Fruit fly (Drosophila melanogaster) whole organism, prepupa: ENCODE data around the gene Hk.
A peak's percentile ranks its signal among the peaks of the same experiment; 100 is the strongest.

Source experiments
- Blimp-1 ChIP-seq: fragments of 200-800 bp; sonication (Bioruptor generic); optimal IDR thresholded peaks from 3 replicates; lab custom pipeline; 2017; ENCODE audit warnings: missing biosample characterization, missing genetic modification characterization, mild to moderate bottlenecking, moderate library complexity, missing genetic modification reagents
- CG10631 ChIP-seq: fragments of 200-800 bp; sonication (Bioruptor generic); optimal IDR thresholded peaks from 2 replicates; lab custom pipeline; 2016; ENCODE audit warnings: missing biosample characterization, missing genetic modification characterization
- CG10669 ChIP-seq: fragments of 200-800 bp; sonication (Bioruptor generic); optimal IDR thresholded peaks from 3 replicates; lab custom pipeline; 2018; ENCODE audit warnings: missing biosample characterization, mild to moderate bottlenecking, missing genetic modification characterization, moderate library complexity
- CG11762 ChIP-seq: fragments of 200-800 bp; sonication (Bioruptor generic); optimal IDR thresholded peaks from 3 replicates; lab custom pipeline; 2016; ENCODE audit warnings: missing biosample characterization, missing genetic modification characterization; ENCODE audit not compliant: insufficient read depth
- CG11902 ChIP-seq: fragments of 200-800 bp; sonication (Bioruptor generic); optimal IDR thresholded peaks from 3 replicates; lab custom pipeline; 2016; ENCODE audit warnings: missing biosample characterization, missing genetic modification characterization
- CG15336 ChIP-seq: fragments of 200-800 bp; sonication (Bioruptor generic); IDR thresholded peaks from 2 replicates; pipeline ENCODE4 v1.3.6; 2022; ENCODE audit warnings: missing biosample characterization, missing genetic modification characterization
- CG16779 ChIP-seq: fragments of 200-800 bp; sonication (Bioruptor generic); optimal IDR thresholded peaks from 3 replicates; lab custom pipeline; 2017; ENCODE audit warnings: missing biosample characterization, mild to moderate bottlenecking, missing genetic modification characterization
- CG3032 ChIP-seq: fragments of 200-800 bp; optimal IDR thresholded peaks from 2 replicates; lab custom pipeline; 2019; ENCODE audit warnings: missing biosample characterization, mild to moderate bottlenecking, missing genetic modification characterization, moderate library complexity
- CG31627 ChIP-seq: fragments of 200-800 bp; sonication (Bioruptor generic); optimal IDR thresholded peaks from 3 replicates; lab custom pipeline; 2016; ENCODE audit warnings: missing biosample characterization, missing genetic modification characterization
- CG32006 ChIP-seq: fragments of 200-800 bp; sonication (Bioruptor generic); optimal IDR thresholded peaks from 3 replicates; lab custom pipeline; 2017; ENCODE audit warnings: missing biosample characterization, mild to moderate bottlenecking, missing genetic modification characterization
- CG34406 ChIP-seq: fragments of 200-800 bp; sonication (Bioruptor generic); optimal IDR thresholded peaks from 3 replicates; lab custom pipeline; 2016; ENCODE audit warnings: missing biosample characterization, missing genetic modification characterization
- CG6163 ChIP-seq: fragments of 200-800 bp; sonication (Bioruptor generic); IDR thresholded peaks from 3 replicates; pipeline ENCODE4 v1.3.6; 2022; ENCODE audit warnings: missing biosample characterization, missing genetic modification characterization
- CG6276 ChIP-seq: fragments of 200-800 bp; sonication (Bioruptor generic); optimal IDR thresholded peaks from 2 replicates; lab custom pipeline; 2017; ENCODE audit warnings: missing biosample characterization, mild to moderate bottlenecking, missing genetic modification characterization
- CG6792 ChIP-seq: fragments of 200-800 bp; sonication (Bioruptor generic); optimal IDR thresholded peaks from 3 replicates; lab custom pipeline; 2016; ENCODE audit warnings: missing biosample characterization, missing genetic modification characterization
- CG6854 ChIP-seq: fragments of 200-800 bp; sonication (Bioruptor generic); optimal IDR thresholded peaks from 2 replicates; lab custom pipeline; 2017; ENCODE audit warnings: missing biosample characterization, mild to moderate bottlenecking, missing genetic modification characterization
- CG8119 ChIP-seq: fragments of 200-800 bp; sonication (Bioruptor generic); IDR thresholded peaks from 3 replicates; pipeline ENCODE4 v1.3.6; 2022; ENCODE audit warnings: missing biosample characterization, missing genetic modification characterization
- CG9139 ChIP-seq: fragments of 200-800 bp; sonication (Bioruptor generic); optimal IDR thresholded peaks from 3 replicates; lab custom pipeline; 2017; ENCODE audit warnings: missing biosample characterization, mild to moderate bottlenecking, missing genetic modification characterization
- Eip78C ChIP-seq: fragments of 200-800 bp; sonication (Bioruptor generic); peaks from one replicate; lab custom pipeline; 2016; ENCODE audit warnings: missing biosample characterization, missing genetic modification characterization
- Ets96B ChIP-seq: fragments of 200-800 bp; optimal IDR thresholded peaks from 2 replicates; lab custom pipeline; 2019; ENCODE audit warnings: missing biosample characterization, mild to moderate bottlenecking, missing genetic modification characterization, moderate library complexity
- Gug ChIP-seq: fragments of 200-800 bp; sonication (Bioruptor generic); IDR thresholded peaks from 2 replicates; pipeline ENCODE4 v1.3.6; 2022; ENCODE audit warnings: missing biosample characterization, missing genetic modification characterization
- Hr38 ChIP-seq: sonication (Bioruptor generic); optimal IDR thresholded peaks from 2 replicates; lab custom pipeline; 2016; ENCODE audit warnings: missing biosample characterization, missing genetic modification characterization
- Hr39 ChIP-seq: fragments of 200-800 bp; sonication (Bioruptor generic); optimal IDR thresholded peaks from 2 replicates; lab custom pipeline; 2016; ENCODE audit warnings: missing biosample characterization, missing genetic modification characterization
- Lpt ChIP-seq: fragments of 200-800 bp; sonication (Bioruptor generic); optimal IDR thresholded peaks from 3 replicates; lab custom pipeline; 2016; ENCODE audit warnings: missing biosample characterization, missing genetic modification characterization
- Met ChIP-seq: fragments of 200-800 bp; sonication (Bioruptor generic); optimal IDR thresholded peaks from 3 replicates; lab custom pipeline; 2016; ENCODE audit warnings: missing biosample characterization, missing genetic modification characterization
- OdsH ChIP-seq: fragments of 200-800 bp; sonication (Bioruptor generic); optimal IDR thresholded peaks from 3 replicates; lab custom pipeline; 2016; ENCODE audit warnings: missing biosample characterization, missing genetic modification characterization
- Sox102F ChIP-seq: fragments of 200-800 bp; sonication (Bioruptor generic); optimal IDR thresholded peaks from 2 replicates; lab custom pipeline; 2016; ENCODE audit warnings: missing biosample characterization, mild to moderate bottlenecking, missing genetic modification characterization
- Sox14 ChIP-seq: fragments of 200-800 bp; sonication (Bioruptor generic); optimal IDR thresholded peaks from 3 replicates; lab custom pipeline; 2016; ENCODE audit warnings: missing biosample characterization, missing genetic modification characterization
- achi ChIP-seq: fragments of 200-800 bp; sonication (Bioruptor generic); optimal IDR thresholded peaks from 3 replicates; lab custom pipeline; 2016; ENCODE audit warnings: missing biosample characterization, missing genetic modification characterization
- acj6 ChIP-seq: fragments of 200-800 bp; sonication (Bioruptor generic); optimal IDR thresholded peaks from 3 replicates; lab custom pipeline; 2016; ENCODE audit warnings: missing biosample characterization, missing genetic modification characterization
- cyc ChIP-seq: fragments of 200-800 bp; sonication (Bioruptor generic); optimal IDR thresholded peaks from 3 replicates; lab custom pipeline; 2016; ENCODE audit warnings: missing biosample characterization, missing genetic modification characterization
- dsx ChIP-seq: fragments of 200-800 bp; optimal IDR thresholded peaks from 3 replicates; lab custom pipeline; 2019; ENCODE audit warnings: missing biosample characterization, mild to moderate bottlenecking, missing genetic modification characterization, moderate library complexity; ENCODE audit not compliant: poor library complexity, severe bottlenecking
- eg ChIP-seq: fragments of 200-800 bp; sonication (Bioruptor generic); IDR thresholded peaks from 3 replicates; pipeline ENCODE4 v1.3.6; 2022; ENCODE audit warnings: missing biosample characterization, missing genetic modification characterization
- esn ChIP-seq: fragments of 200-800 bp; sonication (Bioruptor generic); optimal IDR thresholded peaks from 2 replicates; lab custom pipeline; 2016; ENCODE audit warnings: missing biosample characterization, mild to moderate bottlenecking, missing genetic modification characterization, moderate library complexity
- fd59A ChIP-seq: fragments of 200-800 bp; sonication (Bioruptor generic); optimal IDR thresholded peaks from 2 replicates; lab custom pipeline; 2017; ENCODE audit warnings: missing biosample characterization, mild to moderate bottlenecking, missing genetic modification characterization, missing genetic modification reagents
- lz ChIP-seq: fragments of 200-800 bp; sonication (Bioruptor generic); optimal IDR thresholded peaks from 3 replicates; lab custom pipeline; 2016; ENCODE audit warnings: missing biosample characterization, missing genetic modification characterization
- net ChIP-seq: fragments of 200-800 bp; sonication (Bioruptor generic); optimal IDR thresholded peaks from 3 replicates; lab custom pipeline; 2016; ENCODE audit warnings: missing biosample characterization, missing genetic modification characterization
- pdm3 ChIP-seq: fragments of 200-800 bp; sonication (Bioruptor generic); optimal IDR thresholded peaks from 3 replicates; lab custom pipeline; 2016; ENCODE audit warnings: missing biosample characterization, missing genetic modification characterization
- salr ChIP-seq, 2 experiments: fragments of 200-800 bp; sonication (Bioruptor generic); optimal IDR thresholded peaks; 3 replicates each; lab custom pipeline; 2016 to 2018; ENCODE audit warnings: missing biosample characterization in 2 of 2, missing genetic modification characterization in 2 of 2, mild to moderate bottlenecking in 1 of 2
- spab ChIP-seq: fragments of 200-800 bp; sonication (Bioruptor generic); optimal IDR thresholded peaks from 2 replicates; lab custom pipeline; 2017; ENCODE audit warnings: missing biosample characterization, mild to moderate bottlenecking, missing genetic modification characterization, missing genetic modification reagents
- ss ChIP-seq, 2 experiments: fragments of 200-800 bp; sonication (Bioruptor generic); optimal IDR thresholded peaks; 2 replicates in 1 of 2; 3 replicates in 1 of 2; lab custom pipeline; 2017 to 2018; ENCODE audit warnings: mild to moderate bottlenecking in 2 of 2, missing biosample characterization in 2 of 2, missing genetic modification characterization in 2 of 2, moderate library complexity in 1 of 2
- svp ChIP-seq: fragments of 200-800 bp; sonication (Bioruptor generic); peaks from one replicate; lab custom pipeline; 2016; ENCODE audit warnings: missing biosample characterization, missing genetic modification characterization

Hk gene

dm6 chrX:10241919-10242318, 21.4 kb downstream of the Hk start (continued):
- TF ChIP-seq Met (GFP tag; lab: Kevin White, UChicago) (peak; percentile 38), CG34406 (GFP tag; lab: Kevin White, UChicago) (peak; percentile 24), CG3032 (tag; lab: Kevin White, UChicago) (no peak), Ets96B (tag; lab: Kevin White, UChicago) (no peak), lz (peak; percentile 27), CG6163 (GFP tag; lab: Robert Waterston, UW) (no peak), ss (GFP tag; optimal IDR thresholded peaks at IDR 0.05; lab: Kevin White, UChicago) (no peak), esn (GFP tag; lab: Kevin White, UChicago) (peak; percentile 31), CG9139 (GFP tag; lab: Kevin White, UChicago) (no peak), CG6854 (no peak), CG15336 (GFP tag; lab: Robert Waterston, UW) (no peak), CG11902 (GFP tag; lab: Kevin White, UChicago) (no peak), CG6276 (GFP tag; lab: Kevin White, UChicago) (no peak), CG10631 (GFP tag; lab: Kevin White, UChicago) (no peak), Blimp-1 (no peak), dsx (GFP tag; lab: Kevin White, UChicago) (no peak), spab (GFP tag; lab: Kevin White, UChicago) (no peak), net (GFP tag; lab: Kevin White, UChicago) (no peak), Sox14 (GFP tag; lab: Kevin White, UChicago) (peak; percentile 41), Lpt (GFP tag; lab: Kevin White, UChicago) (no peak), CG8119 (GFP tag; lab: Robert Waterston, UW) (no peak), CG10669 (GFP tag; lab: Kevin White, UChicago) (no peak), CG6792 (GFP tag; lab: Kevin White, UChicago) (peak; percentile 14), Hr39 (GFP tag; lab: Kevin White, UChicago) (peak; percentile 54), acj6 (peak; percentile 19), Sox102F (GFP tag; lab: Kevin White, UChicago) (peak; percentile 41), fd59A (GFP tag; lab: Kevin White, UChicago) (no peak), Gug (GFP tag; lab: Robert Waterston, UW) (no peak), CG31627 (GFP tag; lab: Kevin White, UChicago) (peak; percentile 58), CG16779 (no peak)

dm6 chrX:10234024-10234520, 29.2 kb downstream of the Hk start:
- TF ChIP-seq CG6276 (GFP tag; lab: Kevin White, UChicago) (no peak), svp (GFP tag; lab: Kevin White, UChicago) (peak; percentile 55), Ets96B (tag; lab: Kevin White, UChicago) (no peak)

DNA sequence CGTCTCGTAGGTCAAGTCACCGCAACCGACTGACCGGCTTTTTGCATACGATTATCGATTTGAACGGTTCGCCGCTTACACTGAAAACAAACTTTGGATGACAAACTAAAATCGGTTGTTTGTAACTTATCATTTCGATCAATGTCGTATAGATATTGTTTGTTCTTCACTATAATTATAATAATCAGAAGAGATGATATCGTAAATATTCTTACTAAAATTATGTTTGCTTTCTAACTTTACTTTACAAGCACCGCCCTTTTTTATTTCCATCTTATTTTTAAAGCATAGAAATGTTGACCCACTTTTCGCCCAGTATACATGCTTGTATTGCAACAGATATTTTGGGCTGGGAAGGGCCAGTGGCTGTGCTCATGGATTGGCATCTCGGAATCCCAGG, 30.2 kb downstream of the Hk start, which contains the start of gene CG2961:
Gene CG2961 (minus strand): TSS at position 16 of the 400 bp plus-strand sequence.
- TF ChIP-seq cyc (GFP tag; lab: Kevin White, UChicago) (no peak), CG8119 (GFP tag; lab: Robert Waterston, UW) (0 out of 3 replicates have a peak, but pooled peaks have one; percentile 20), svp (GFP tag; lab: Kevin White, UChicago) (peak; percentile 66), CG10631 (GFP tag; lab: Kevin White, UChicago) (no peak), CG32006 (peak; percentile 14), Sox14 (GFP tag; lab: Kevin White, UChicago) (peak; percentile 8), pdm3 (GFP tag; lab: Kevin White, UChicago) (peak; percentile 2), Ets96B (tag; lab: Kevin White, UChicago) (peak; percentile 21), Hr38 (GFP tag; lab: Kevin White, UChicago) (no peak), eg (GFP tag; lab: Robert Waterston, UW) (no peak), lz (no peak), OdsH (GFP tag; lab: Kevin White, UChicago) (peak; percentile 21), CG11762 (GFP tag; lab: Kevin White, UChicago) (no peak), CG6792 (GFP tag; lab: Kevin White, UChicago) (no peak), Eip78C (GFP tag; lab: Kevin White, UChicago) (peak; percentile 59), CG15336 (GFP tag; lab: Robert Waterston, UW) (0 out of 2 replicates have a peak, but pooled peaks have one; percentile 25), acj6 (peak; percentile 2), salr (GFP tag; optimal IDR thresholded peaks at IDR 0.05; lab: Kevin White, UChicago) (no peak), achi (GFP tag; lab: Kevin White, UChicago) (peak; percentile 4)
